Worm (Caenorhabditis elegans): Measurements from ENCODE around the gene nhr-203.

- TF ChIP-seq T22C8.4 (GFP tag; IDR thresholded peaks at IDR 0.05) (no peak), cog-1 (tag; optimal IDR thresholded peaks at IDR 0.05) (no peak), ztf-23 (GFP tag; IDR thresholded peaks at IDR 0.05) (no peak), med-1 (GFP tag; optimal IDR thresholded peaks at IDR 0.05; ENCODE audit: insufficient read depth) (no peak), ref-1 (GFP tag; conservative IDR thresholded peaks at IDR 0.05) (no peak), ztf-29 (GFP tag; IDR thresholded peaks at IDR 0.05) (no peak), klf-2 (GFP tag; conservative IDR thresholded peaks at IDR 0.05) (no peak), flt-1 (GFP tag; IDR thresholded peaks at IDR 0.05) (no peak)
Observed at ce11 chrV:418432-418831, 41.2 kb upstream of the nhr-203 start, which contains the start of gene Y39D8A.1.

All from whole organism, midembryonic.